Worm (Caenorhabditis elegans) whole organism, L2 larva: ENCODE results near the gene F07A11.5.

Experiments
- C34F6.9 ChIP-seq: fragments of 150-350 bp; optimal IDR thresholded peaks from 2 replicates; lab custom pipeline; 2014; ENCODE audit warnings: missing biosample characterization, missing genetic modification characterization
- F13H6.1 ChIP-seq: sonication (generic microtip); optimal IDR thresholded peaks from 2 replicates; lab custom pipeline; 2016; ENCODE audit warnings: missing genetic modification characterization, missing compliant biosample characterization
- R02D3.7 ChIP-seq: fragments of 150-350 bp; optimal IDR thresholded peaks from 2 replicates; lab custom pipeline; 2014; ENCODE audit warnings: missing biosample characterization, missing genetic modification characterization
- ZK546.5 ChIP-seq: sonication (generic microtip); optimal IDR thresholded peaks from 2 replicates; lab custom pipeline; 2017; ENCODE audit warnings: missing biosample characterization, missing genetic modification characterization
- alr-1 ChIP-seq: fragments of 150-350 bp; optimal IDR thresholded peaks from 2 replicates; lab custom pipeline; 2014; ENCODE audit warnings: missing biosample characterization, missing genetic modification characterization
- aly-2 ChIP-seq: fragments of 150-350 bp; optimal IDR thresholded peaks from 2 replicates; lab custom pipeline; 2014; ENCODE audit warnings: missing biosample characterization, missing genetic modification characterization
- ama-1 ChIP-seq: fragments of 150-350 bp; optimal IDR thresholded peaks from 2 replicates; lab custom pipeline; 2018; ENCODE audit warnings: inconsistent platforms
- blmp-1 ChIP-seq: sonication (generic microtip); optimal IDR thresholded peaks from 2 replicates; lab custom pipeline; 2017; ENCODE audit warnings: missing genetic modification characterization, mild to moderate bottlenecking, missing compliant biosample characterization, antibody characterized with exemption, moderate library complexity; ENCODE audit not compliant: insufficient read depth
- ceh-16 ChIP-seq: fragments of 150-350 bp; optimal IDR thresholded peaks from 2 replicates; lab custom pipeline; 2014; ENCODE audit warnings: missing biosample characterization, missing genetic modification characterization
- ceh-82 ChIP-seq: fragments of 150-350 bp; optimal IDR thresholded peaks from 2 replicates; lab custom pipeline; 2014; ENCODE audit warnings: missing biosample characterization, missing genetic modification characterization
- crh-2 ChIP-seq: sonication (generic microtip); optimal IDR thresholded peaks from 2 replicates; lab custom pipeline; 2017; ENCODE audit warnings: missing biosample characterization, missing genetic modification characterization
- dmd-4 ChIP-seq: sonication (generic microtip); optimal IDR thresholded peaks from 2 replicates; lab custom pipeline; 2017; ENCODE audit warnings: missing biosample characterization, missing genetic modification characterization
- egl-27 ChIP-seq: sonication (generic microtip); optimal IDR thresholded peaks from 3 replicates; lab custom pipeline; 2017; ENCODE audit warnings: missing biosample characterization, missing genetic modification reagents, missing genetic modification characterization
- elt-1 ChIP-seq: fragments of 150-350 bp; optimal IDR thresholded peaks from 2 replicates; lab custom pipeline; 2014; ENCODE audit warnings: missing biosample characterization, missing genetic modification characterization
- fos-1 ChIP-seq: fragments of 150-350 bp; optimal IDR thresholded peaks from 2 replicates; lab custom pipeline; 2014; ENCODE audit warnings: missing biosample characterization, missing genetic modification characterization
- gmeb-1 ChIP-seq: fragments of 150-350 bp; optimal IDR thresholded peaks from 2 replicates; lab custom pipeline; 2014; ENCODE audit warnings: missing biosample characterization, missing genetic modification characterization
- lin-11 ChIP-seq: fragments of 150-350 bp; sonication (generic microtip); optimal IDR thresholded peaks from 2 replicates; lab custom pipeline; 2014; ENCODE audit warnings: missing biosample characterization, missing genetic modification characterization, inconsistent platforms, mixed read lengths
- lin-13 ChIP-seq: fragments of 150-350 bp; optimal IDR thresholded peaks from 2 replicates; lab custom pipeline; 2014; ENCODE audit warnings: missing biosample characterization, missing genetic modification reagents, missing genetic modification characterization
- lin-39 ChIP-seq: fragments of 150-350 bp; optimal IDR thresholded peaks from 2 replicates; lab custom pipeline; 2014; ENCODE audit warnings: missing biosample characterization, missing genetic modification reagents, missing genetic modification characterization
- lsy-2 ChIP-seq, 2 experiments: fragments of 150-350 bp in 1 of 2; sonication (generic microtip) in 1 of 2; optimal IDR thresholded peaks; 2 replicates each; lab custom pipeline; 2014 to 2017; ENCODE audit warnings: missing biosample characterization in 2 of 2, missing genetic modification characterization in 2 of 2
- mab-5 ChIP-seq: fragments of 150-350 bp; optimal IDR thresholded peaks from 2 replicates; lab custom pipeline; 2014; ENCODE audit warnings: missing biosample characterization, missing genetic modification characterization
- mbf-1 ChIP-seq: sonication (generic microtip); optimal IDR thresholded peaks from 2 replicates; lab custom pipeline; 2017; ENCODE audit warnings: missing biosample characterization, missing genetic modification characterization
- nhr-12 ChIP-seq: fragments of 150-350 bp; optimal IDR thresholded peaks from 2 replicates; lab custom pipeline; 2014; ENCODE audit warnings: missing biosample characterization, missing genetic modification characterization
- nhr-129 ChIP-seq: fragments of 150-350 bp; optimal IDR thresholded peaks from 2 replicates; lab custom pipeline; 2014; ENCODE audit warnings: missing biosample characterization, missing genetic modification characterization
- nhr-21 ChIP-seq: fragments of 150-350 bp; optimal IDR thresholded peaks from 2 replicates; lab custom pipeline; 2014; ENCODE audit warnings: missing biosample characterization, missing genetic modification characterization
- nhr-23 ChIP-seq: fragments of 150-350 bp; optimal IDR thresholded peaks from 2 replicates; lab custom pipeline; 2014; ENCODE audit warnings: missing biosample characterization, missing genetic modification reagents, missing genetic modification characterization
- nhr-237 ChIP-seq: fragments of 150-350 bp; optimal IDR thresholded peaks from 2 replicates; lab custom pipeline; 2014; ENCODE audit warnings: missing biosample characterization, missing genetic modification characterization
- nhr-6 ChIP-seq: fragments of 150-350 bp; optimal IDR thresholded peaks from 2 replicates; lab custom pipeline; 2014; ENCODE audit warnings: missing biosample characterization, missing genetic modification characterization
- nhr-77 ChIP-seq: fragments of 150-350 bp; optimal IDR thresholded peaks from 2 replicates; lab custom pipeline; 2014; ENCODE audit warnings: missing biosample characterization, missing genetic modification characterization
- peb-1 ChIP-seq: fragments of 150-350 bp; optimal IDR thresholded peaks from 2 replicates; lab custom pipeline; 2014; ENCODE audit warnings: missing biosample characterization, missing genetic modification characterization
- sem-4 ChIP-seq: fragments of 150-350 bp; optimal IDR thresholded peaks from 2 replicates; lab custom pipeline; 2014; ENCODE audit warnings: missing biosample characterization, missing genetic modification reagents, missing genetic modification characterization
- sma-3 ChIP-seq: sonication (generic microtip); optimal IDR thresholded peaks from 2 replicates; lab custom pipeline; 2016; ENCODE audit warnings: missing genetic modification reagents, missing genetic modification characterization, missing compliant biosample characterization
- unc-39 ChIP-seq: fragments of 150-350 bp; optimal IDR thresholded peaks from 2 replicates; lab custom pipeline; 2014; ENCODE audit warnings: missing biosample characterization, missing genetic modification characterization
- unc-55 ChIP-seq: fragments of 150-350 bp; sonication (generic microtip); optimal IDR thresholded peaks from 3 replicates; lab custom pipeline; 2014; ENCODE audit warnings: missing biosample characterization, missing genetic modification reagents, missing genetic modification characterization
- ztf-11 ChIP-seq: sonication (generic microtip); optimal IDR thresholded peaks from 2 replicates; lab custom pipeline; 2017; ENCODE audit warnings: missing biosample characterization, missing genetic modification characterization

The F07A11.5 gene

DNA sequence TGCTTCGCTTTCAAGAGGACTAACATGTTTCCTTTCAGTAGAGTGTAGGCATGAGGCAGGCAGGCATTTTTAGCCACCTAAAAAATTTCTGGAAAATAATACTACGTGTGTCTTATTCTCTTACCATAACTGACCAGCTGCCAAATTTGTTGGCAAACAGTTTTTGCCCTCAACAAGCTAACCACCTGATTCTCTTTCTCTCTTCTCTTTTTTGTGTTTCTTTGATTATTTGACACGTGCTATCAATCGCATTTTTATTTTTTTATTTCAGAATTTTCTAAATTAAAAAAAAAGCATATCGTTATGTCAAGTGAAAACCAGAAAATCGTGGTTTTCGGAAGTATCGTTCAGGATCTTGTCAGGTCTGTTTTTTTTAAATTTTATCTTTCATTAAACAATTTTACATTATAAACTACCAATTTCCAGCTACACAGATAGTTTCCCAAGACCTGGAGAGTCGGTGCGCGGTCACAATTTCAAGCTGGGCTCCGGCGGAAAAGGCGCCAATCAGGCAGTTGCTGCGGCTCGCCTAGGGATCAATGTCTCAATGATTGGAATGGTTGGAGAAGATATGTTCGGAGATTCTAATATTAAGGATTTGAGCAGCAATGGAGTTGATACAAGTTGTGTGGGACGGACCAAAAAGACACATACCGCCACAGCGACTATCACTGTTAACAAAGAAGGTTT is at the start of gene F07A11.5:
Gene F07A11.5, plus strand, starts transcription at position 267 of the 690 bp plus-strand sequence.
- TF ChIP-seq F13H6.1 (tag; lab: Kevin White, UChicago) (no peak), unc-55 (GFP tag; lab: Kevin White, UChicago) (no peak), lsy-2 (tag; optimal IDR thresholded peaks at IDR 0.05; lab: Kevin White, UChicago) (no peak), alr-1 (tag; lab: Kevin White, UChicago) (no peak), nhr-21 (tag; lab: Kevin White, UChicago) (no peak), nhr-237 (tag; lab: Kevin White, UChicago) (no peak), mab-5 (tag; lab: Kevin White, UChicago) (no peak), unc-39 (tag; lab: Kevin White, UChicago) (no peak), R02D3.7 (tag; lab: Kevin White, UChicago) (no peak), ztf-11 (tag; lab: Kevin White, UChicago) (no peak), nhr-23 (no peak), ama-1 (no peak), egl-27 (tag; lab: Kevin White, UChicago) (no peak), gmeb-1 (tag; lab: Kevin White, UChicago) (no peak), ceh-16 (tag; lab: Kevin White, UChicago) (no peak)

DNA sequence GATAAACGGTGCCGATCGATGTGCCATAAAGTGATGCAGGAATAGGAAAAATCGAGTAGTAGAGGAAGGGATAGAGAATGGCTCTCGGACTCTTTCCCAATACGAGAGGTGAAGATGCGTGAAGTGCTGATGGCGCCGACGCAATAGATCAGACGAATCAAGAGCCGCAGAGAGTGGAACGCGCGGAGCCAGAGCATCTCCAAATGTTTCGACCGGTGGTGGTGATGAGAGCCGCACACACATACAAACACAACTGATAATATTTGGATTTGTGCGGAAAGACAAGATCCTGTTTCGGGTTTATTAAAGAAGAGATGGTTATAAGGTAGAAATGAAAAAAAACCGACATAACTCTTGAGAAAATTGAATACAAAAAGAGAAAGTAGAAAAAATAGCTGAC is 48.0 kb upstream of the F07A11.5 start, which contains the start of gene F54D5.15:
Gene F54D5.15, minus strand, starts transcription at position 101 of the 400 bp plus-strand sequence.
- TF ChIP-seq lin-13 (no peak), ceh-82 (tag; lab: Kevin White, UChicago) (no peak), nhr-129 (tag; lab: Kevin White, UChicago) (no peak), ZK546.5 (no peak), nhr-237 (tag; lab: Kevin White, UChicago) (no peak), sma-3 (GFP tag; lab: Kevin White, UChicago) (no peak), peb-1 (tag; lab: Kevin White, UChicago) (no peak), ama-1 (no peak), crh-2 (tag; lab: Kevin White, UChicago) (no peak), aly-2 (tag; lab: Kevin White, UChicago) (no peak), lsy-2 (tag; optimal IDR thresholded peaks at IDR 0.05; lab: Kevin White, UChicago) (no peak), fos-1 (no peak), R02D3.7 (tag; lab: Kevin White, UChicago) (no peak)

DNA sequence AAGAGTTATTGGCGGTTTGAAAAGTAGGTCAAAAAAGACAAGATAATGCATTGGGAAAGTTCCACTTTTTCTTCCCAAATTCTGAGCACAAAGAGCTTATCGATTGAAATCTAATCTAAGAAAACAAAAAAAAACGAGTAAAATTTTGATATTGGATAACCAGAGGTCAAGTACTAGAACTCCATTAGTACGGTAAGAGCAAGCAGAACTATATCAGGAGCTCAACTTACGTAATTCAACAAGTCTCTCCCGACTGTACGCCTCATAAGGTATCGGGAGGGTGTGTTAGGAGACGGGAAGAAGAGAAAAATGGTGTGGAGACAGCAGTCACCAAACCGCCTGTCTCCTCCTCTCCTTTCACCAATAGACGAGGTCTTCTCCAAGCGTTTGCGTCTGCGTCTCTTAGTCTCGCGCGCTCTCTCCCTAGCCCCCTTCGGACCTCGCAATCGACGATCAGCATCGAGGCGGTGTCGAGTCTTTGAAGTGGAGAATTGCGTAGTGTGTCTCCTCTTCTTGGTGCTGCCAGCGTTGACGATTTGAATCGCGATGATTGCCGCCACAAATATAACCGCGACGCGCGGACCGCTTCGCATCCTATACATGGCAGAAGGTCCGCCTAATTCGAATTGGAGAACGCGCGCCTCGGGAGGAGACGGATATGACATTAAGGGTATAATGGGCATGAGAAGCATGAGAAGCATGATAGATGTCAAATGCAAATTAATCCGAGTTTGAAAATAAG is 45.0 kb upstream of the F07A11.5 start, which contains the start of gene F54D5.5:
Gene F54D5.5, minus strand, starts transcription at position 51 of the 742 bp plus-strand sequence.
- TF ChIP-seq nhr-12 (tag; lab: Kevin White, UChicago): no peak
- no peak for TF ChIP-seq nhr-77 (tag; lab: Kevin White, UChicago)
- TF ChIP-seq elt-1 (tag; lab: Kevin White, UChicago): no peak
- TF ChIP-seq C34F6.9 (tag; lab: Kevin White, UChicago): peak; percentile 7
- TF ChIP-seq lin-11: peak; percentile 33
- TF ChIP-seq aly-2 (tag; lab: Kevin White, UChicago): no peak
- no peak for TF ChIP-seq nhr-21 (tag; lab: Kevin White, UChicago)
- peak; percentile 34 for TF ChIP-seq unc-55 (GFP tag; lab: Kevin White, UChicago)
- TF ChIP-seq F13H6.1 (tag; lab: Kevin White, UChicago): peak; percentile 5
- TF ChIP-seq blmp-1 (tag; lab: Kevin White, UChicago): no peak
- no peak for TF ChIP-seq dmd-4 (tag; lab: Kevin White, UChicago)
- TF ChIP-seq ceh-16 (tag; lab: Kevin White, UChicago): no peak
- TF ChIP-seq nhr-129 (tag; lab: Kevin White, UChicago): peak; percentile 54
- no peak for TF ChIP-seq lsy-2 (tag; optimal IDR thresholded peaks at IDR 0.05; lab: Kevin White, UChicago)
- no peak for TF ChIP-seq nhr-6 (tag; lab: Kevin White, UChicago)
- TF ChIP-seq mbf-1 (tag; lab: Kevin White, UChicago): no peak
- no peak for TF ChIP-seq fos-1
- TF ChIP-seq peb-1 (tag; lab: Kevin White, UChicago): no peak
- peak; percentile 2 for TF ChIP-seq mab-5 (tag; lab: Kevin White, UChicago)
- peak; percentile 77 for TF ChIP-seq lin-39
- no peak for TF ChIP-seq sem-4
- TF ChIP-seq ama-1: no peak
- no peak for TF ChIP-seq crh-2 (tag; lab: Kevin White, UChicago)
- TF ChIP-seq, all 48 proteins: peak for 7
